Fruit fly (Drosophila melanogaster) whole organism, embryonic: ENCODE measurements around the gene CG31207.
A peak's percentile ranks its signal among the peaks of the same experiment; 100 is the strongest.

Source experiments
- ATbp ChIP-seq: fragments of 200-800 bp; sonication (Bioruptor generic); optimal IDR thresholded peaks from 2 replicates; lab custom pipeline; 2017; ENCODE audit warnings: missing biosample characterization, mild to moderate bottlenecking, missing genetic modification characterization, missing genetic modification reagents
- CG13775 ChIP-seq: fragments of 200-800 bp; sonication (Bioruptor generic); optimal IDR thresholded peaks from 3 replicates; lab custom pipeline; 2017; ENCODE audit warnings: missing biosample characterization, mild to moderate bottlenecking, missing genetic modification characterization
- CG13894 ChIP-seq: fragments of 200-800 bp; sonication (Bioruptor generic); optimal IDR thresholded peaks from 3 replicates; lab custom pipeline; 2018; ENCODE audit warnings: missing biosample characterization, mild to moderate bottlenecking, missing genetic modification characterization, moderate library complexity
- CG1832 ChIP-seq: fragments of 200-800 bp; sonication (Bioruptor generic); optimal IDR thresholded peaks from 2 replicates; lab custom pipeline; 2017; ENCODE audit warnings: missing biosample characterization, mild to moderate bottlenecking, missing genetic modification characterization, inconsistent platforms
- Dref ChIP-seq: fragments of 200-800 bp; sonication (Bioruptor generic); IDR thresholded peaks from 2 replicates; pipeline ENCODE4 v1.3.6; 2022; ENCODE audit warnings: missing biosample characterization, missing genetic modification characterization
- Ets65A ChIP-seq: fragments of 200-800 bp; sonication (Bioruptor generic); peaks from one replicate; lab custom pipeline; 2016; ENCODE audit warnings: missing biosample characterization, missing genetic modification characterization
- Lim3 ChIP-seq: fragments of 200-800 bp; sonication (Bioruptor generic); IDR thresholded peaks from 2 replicates; pipeline ENCODE4 v1.3.6; 2022; ENCODE audit warnings: missing biosample characterization, missing genetic modification characterization
- gce ChIP-seq: fragments of 200-800 bp; sonication (Bioruptor generic); IDR thresholded peaks from 3 replicates; pipeline ENCODE4 v1.3.6; 2022; ENCODE audit warnings: missing biosample characterization, missing genetic modification characterization
- lab ChIP-seq: fragments of 200-800 bp; sonication (Bioruptor generic); optimal IDR thresholded peaks from 3 replicates; lab custom pipeline; 2017; ENCODE audit warnings: missing biosample characterization, missing genetic modification characterization, mild to moderate bottlenecking, moderate library complexity, missing genetic modification reagents
- scrt ChIP-seq: fragments of 200-800 bp; sonication (Bioruptor generic); optimal IDR thresholded peaks from 2 replicates; lab custom pipeline; 2018; ENCODE audit warnings: missing biosample characterization, mild to moderate bottlenecking, missing genetic modification characterization, moderate library complexity
- stc ChIP-seq: fragments of 200-800 bp; sonication (Bioruptor generic); IDR thresholded peaks from 2 replicates; pipeline ENCODE4 v1.3.6; 2022; ENCODE audit warnings: missing biosample characterization, missing genetic modification characterization

Gene CG31207

DNA sequence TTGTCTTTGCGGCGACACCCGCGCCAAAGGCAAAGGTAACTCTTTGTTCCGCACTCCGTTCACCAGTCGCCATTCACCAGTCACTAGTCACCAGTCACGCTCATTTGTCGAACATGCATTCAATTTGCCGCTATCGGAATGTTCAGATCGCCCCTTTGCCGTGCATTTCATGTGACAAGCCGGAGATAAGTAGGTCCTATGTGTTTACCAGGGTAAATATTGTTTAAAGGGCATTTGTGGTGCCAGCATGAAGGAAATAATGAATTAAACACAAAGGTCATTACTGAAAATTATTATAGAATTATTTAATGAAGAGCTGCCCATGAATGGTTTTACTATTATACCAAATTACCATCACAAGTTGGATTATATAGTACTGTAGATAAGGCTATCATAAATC lies 45.7 kb downstream of the CG31207 start (continued):
- TF ChIP-seq Lim3 (GFP tag; lab: Robert Waterston, UW): no peak
- peak; percentile 15 for TF ChIP-seq lab (GFP tag; lab: Kevin White, UChicago)
- peak; percentile 3 for TF ChIP-seq ATbp (GFP tag; lab: Kevin White, UChicago)
- no peak for TF ChIP-seq stc (GFP tag; lab: Robert Waterston, UW)

DNA sequence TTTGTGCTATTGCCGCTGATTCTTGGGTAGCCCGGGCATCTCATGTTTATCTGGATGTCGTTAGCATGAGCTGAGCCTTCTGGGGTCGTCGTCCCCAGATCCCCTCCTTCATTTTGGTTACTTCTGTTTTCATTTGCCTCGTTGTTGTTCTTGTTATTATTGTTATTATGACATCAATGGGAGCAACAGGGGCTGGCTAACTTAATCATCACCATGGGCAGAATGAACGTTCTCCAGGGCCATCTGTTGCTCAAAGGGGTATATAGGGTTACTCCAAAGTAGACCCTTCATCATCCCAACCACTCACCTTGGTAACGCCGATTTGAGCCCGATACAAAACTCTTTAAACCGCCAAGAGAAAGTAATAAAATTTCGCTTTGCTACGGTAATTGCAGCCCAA lies 48.5 kb downstream of the CG31207 start:
- TF ChIP-seq Ets65A (GFP tag; lab: Kevin White, UChicago) (peak; percentile 53), Dref (GFP tag; lab: Robert Waterston, UW) (0 out of 2 replicates have a peak, but pooled peaks have one; percentile 15), gce (no peak), scrt (GFP tag; lab: Kevin White, UChicago) (peak; percentile 51), CG13894 (tag; lab: Kevin White, UChicago) (peak; percentile 50), CG1832 (no peak), CG13775 (GFP tag; lab: Kevin White, UChicago) (no peak)
